Worm (Caenorhabditis elegans) whole organism, young adult: ENCODE data around the gene inx-18.

Source experiments
- die-1 ChIP-seq: sonication (generic microtip); optimal IDR thresholded peaks from 2 replicates; lab custom pipeline; 2016; ENCODE audit warnings: missing genotype, mild to moderate bottlenecking, missing genetic modification characterization, missing compliant biosample characterization
- hmg-20 ChIP-seq: fragments of 200-800 bp; sonication (Bioruptor generic); IDR thresholded peaks from 2 replicates; pipeline ENCODE4 v1.3.6; 2022; ENCODE audit warnings: missing genetic modification reagents, missing genetic modification characterization, missing compliant biosample characterization
- lin-35 ChIP-seq, 3 experiments: fragments of 150-350 bp in 2 of 3; sonication (generic microtip) in 1 of 3; optimal IDR thresholded peaks; 2 replicates each; lab custom pipeline; 2014 to 2018; ENCODE audit warnings: missing biosample characterization in 3 of 3, missing genetic modification characterization in 3 of 3, missing genetic modification reagents in 3 of 3
- somi-1 ChIP-seq: fragments of 200-800 bp; sonication (Bioruptor generic); optimal IDR thresholded peaks from 2 replicates; lab custom pipeline; 2018; ENCODE audit warnings: mild to moderate bottlenecking, missing genetic modification characterization, missing compliant biosample characterization
- ztf-6 ChIP-seq: fragments of 200-800 bp; sonication (Bioruptor generic); IDR thresholded peaks from 2 replicates; pipeline ENCODE4 v1.3.6; 2022; ENCODE audit warnings: missing genetic modification reagents, missing genetic modification characterization, missing compliant biosample characterization

DNA sequence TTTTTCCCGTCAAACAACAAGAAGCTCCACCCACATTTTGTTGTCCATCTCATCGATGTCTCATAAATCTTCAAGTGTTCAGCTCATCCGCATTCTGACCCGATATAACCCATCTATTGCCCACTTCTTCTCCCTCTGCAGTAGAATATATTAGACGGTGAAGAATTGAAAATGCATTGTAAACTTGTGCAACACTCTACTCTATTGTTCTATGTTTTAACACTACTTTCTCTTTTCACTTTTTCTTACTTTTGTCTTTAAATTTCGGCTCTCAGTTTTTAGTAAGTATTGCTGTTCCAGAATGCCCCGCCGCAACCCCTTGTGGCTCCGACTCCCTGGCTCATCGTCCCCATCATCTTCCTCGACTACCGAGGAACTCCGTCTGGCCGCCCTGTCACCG lies 43.2 kb downstream of the inx-18 start, which contains the start of gene K11H12.9:
- TF ChIP-seq somi-1 (GFP tag; lab: Kevin White, UChicago) (no peak), ztf-6 (GFP tag; lab: Robert Waterston, UW) (no peak), hmg-20 (GFP tag; lab: Robert Waterston, UW) (no peak), die-1 (no peak), lin-35 (GFP tag; optimal IDR thresholded peaks at IDR 0.05; lab: Kevin White, UChicago) (no peak)
